Worm (Caenorhabditis elegans): ENCODE data around the gene ZK1248.20.
A peak's percentile ranks its signal among the peaks of the same experiment; 100 is the strongest.

ZK1248.20 gene

ce11 chrII:5833136-5833535 lies 16.7 kb downstream of the ZK1248.20 start, which contains the start of gene gtap-1:
Gene gtap-1 (minus strand): TSS chrII:5833236.
- TF ChIP-seq ceh-28 (tag; optimal IDR thresholded peaks at IDR 0.05) (no peak), hmg-11 (tag; optimal IDR thresholded peaks at IDR 0.05) (no peak), R02D3.7 (tag; optimal IDR thresholded peaks at IDR 0.05) (no peak), pqm-1 (tag; optimal IDR thresholded peaks at IDR 0.05) (no peak), pha-4 (tag; optimal IDR thresholded peaks at IDR 0.05) (no peak), tbx-2 (tag; optimal IDR thresholded peaks at IDR 0.05) (no peak), mdl-1 (tag; optimal IDR thresholded peaks at IDR 0.05) (no peak), ceh-16 (tag; optimal IDR thresholded peaks at IDR 0.05) (no peak), nhr-67 (tag; optimal IDR thresholded peaks at IDR 0.05) (no peak), elt-2 (tag; optimal IDR thresholded peaks at IDR 0.05) (no peak), lin-39 (tag; optimal IDR thresholded peaks at IDR 0.05) (no peak), aly-2 (tag; optimal IDR thresholded peaks at IDR 0.05) (no peak), snpc-4 (tag; optimal IDR thresholded peaks at IDR 0.05) (no peak), ZK546.5 (tag; optimal IDR thresholded peaks at IDR 0.05) (no peak)

ce11 chrII:5835146-5835545 lies 18.7 kb downstream of the ZK1248.20 start:
- TF ChIP-seq ztf-4 (tag; optimal IDR thresholded peaks at IDR 0.05): no peak
- TF ChIP-seq unc-62 (GFP tag; optimal IDR thresholded peaks at IDR 0.05): no peak
- no peak for TF ChIP-seq ceh-9 (tag; optimal IDR thresholded peaks at IDR 0.05)
- TF ChIP-seq ceh-16 (tag; optimal IDR thresholded peaks at IDR 0.05): no peak
- TF ChIP-seq egl-5 (tag; optimal IDR thresholded peaks at IDR 0.05): no peak
- no peak for TF ChIP-seq nhr-67 (tag; optimal IDR thresholded peaks at IDR 0.05)
- TF ChIP-seq unc-39 (tag; optimal IDR thresholded peaks at IDR 0.05): no peak
- TF ChIP-seq snpc-4 (tag; optimal IDR thresholded peaks at IDR 0.05): no peak
- no peak for TF ChIP-seq nhr-76 (tag; optimal IDR thresholded peaks at IDR 0.05)

- peak; percentile 72 for TF ChIP-seq pha-4 (tag; optimal IDR thresholded peaks at IDR 0.05)
- TF ChIP-seq nhr-237 (tag; optimal IDR thresholded peaks at IDR 0.05): no peak
- TF ChIP-seq snpc-4 (tag; optimal IDR thresholded peaks at IDR 0.05): peak; percentile 29
- TF ChIP-seq ceh-28 (tag; optimal IDR thresholded peaks at IDR 0.05): no peak
- no peak for TF ChIP-seq skn-1 (tag; optimal IDR thresholded peaks at IDR 0.05)
- no peak for TF ChIP-seq pqm-1 (tag; optimal IDR thresholded peaks at IDR 0.05)
- TF ChIP-seq mml-1 (tag; optimal IDR thresholded peaks at IDR 0.05): no peak
- TF ChIP-seq nhr-23 (tag; optimal IDR thresholded peaks at IDR 0.05): no peak
- TF ChIP-seq eor-1 (tag; optimal IDR thresholded peaks at IDR 0.05): no peak
- no peak for TF ChIP-seq unc-62 (GFP tag; optimal IDR thresholded peaks at IDR 0.05)
- TF ChIP-seq nhr-43 (tag; optimal IDR thresholded peaks at IDR 0.05; ENCODE audit: poor library complexity, severe bottlenecking): no peak
- no peak for TF ChIP-seq ztf-4 (tag; optimal IDR thresholded peaks at IDR 0.05)
- peak; percentile 60 for TF ChIP-seq nfya-1 (tag; optimal IDR thresholded peaks at IDR 0.05; ENCODE audit: insufficient read depth)
- no peak for TF ChIP-seq ceh-9 (tag; optimal IDR thresholded peaks at IDR 0.05)
- peak; percentile 52 for TF ChIP-seq lin-15B (tag; optimal IDR thresholded peaks at IDR 0.05)
- TF ChIP-seq fkh-10 (GFP tag; optimal IDR thresholded peaks at IDR 0.05): peak; percentile 22
- no peak for TF ChIP-seq fos-1 (tag; optimal IDR thresholded peaks at IDR 0.05)
- TF ChIP-seq elt-2 (tag; optimal IDR thresholded peaks at IDR 0.05): peak; percentile 47
- no peak for TF ChIP-seq nhr-12 (tag; optimal IDR thresholded peaks at IDR 0.05)
- no peak for TF ChIP-seq tbx-2 (tag; optimal IDR thresholded peaks at IDR 0.05)
These were observed 19.8 kb downstream of the ZK1248.20 start, which contains the start of gene fzo-1 for ce11 chrII:5836153-5836719. Gene fzo-1 (minus strand): TSS chrII:5836203.

- TF ChIP-seq mml-1 (tag; optimal IDR thresholded peaks at IDR 0.05): no peak
- TF ChIP-seq nhr-43 (tag; optimal IDR thresholded peaks at IDR 0.05; ENCODE audit: poor library complexity, severe bottlenecking): no peak
- TF ChIP-seq eor-1 (tag; optimal IDR thresholded peaks at IDR 0.05): no peak
- TF ChIP-seq nhr-12 (tag; optimal IDR thresholded peaks at IDR 0.05): no peak
- TF ChIP-seq nhr-67 (tag; optimal IDR thresholded peaks at IDR 0.05): no peak
- TF ChIP-seq lin-15B (tag; optimal IDR thresholded peaks at IDR 0.05): no peak
- no peak for TF ChIP-seq skn-1 (tag; optimal IDR thresholded peaks at IDR 0.05)
- no peak for TF ChIP-seq ceh-16 (tag; optimal IDR thresholded peaks at IDR 0.05)
- no peak for TF ChIP-seq aly-2 (tag; optimal IDR thresholded peaks at IDR 0.05)
- TF ChIP-seq ceh-28 (tag; optimal IDR thresholded peaks at IDR 0.05): no peak
- no peak for TF ChIP-seq fkh-2 (tag; optimal IDR thresholded peaks at IDR 0.05)
- no peak for TF ChIP-seq nhr-77 (tag; optimal IDR thresholded peaks at IDR 0.05)
- no peak for TF ChIP-seq unc-62 (GFP tag; optimal IDR thresholded peaks at IDR 0.05)
- no peak for TF ChIP-seq mdl-1 (tag; optimal IDR thresholded peaks at IDR 0.05)
- no peak for TF ChIP-seq hmg-11 (tag; optimal IDR thresholded peaks at IDR 0.05)
- no peak for TF ChIP-seq nhr-25 (tag; optimal IDR thresholded peaks at IDR 0.05)
These were observed 22.0 kb downstream of the ZK1248.20 start, which contains the start of gene ZK1248.15 for ce11 chrII:5838453-5838852. Gene ZK1248.15 (minus strand): TSS chrII:5838553.

All from whole organism, L3 larva.